Worm (Caenorhabditis elegans) whole organism, L2 larva: ENCODE data around the gene fbxb-111.

ENCODE experiments used
- F13H6.1 ChIP-seq: sonication (generic microtip); optimal IDR thresholded peaks from 2 replicates; lab custom pipeline; 2016; ENCODE audit warnings: missing genetic modification characterization, missing compliant biosample characterization
- lin-39 ChIP-seq: fragments of 150-350 bp; optimal IDR thresholded peaks from 2 replicates; lab custom pipeline; 2014; ENCODE audit warnings: missing biosample characterization, missing genetic modification reagents, missing genetic modification characterization
- nhr-11 ChIP-seq: fragments of 150-350 bp; optimal IDR thresholded peaks from 2 replicates; lab custom pipeline; 2014; ENCODE audit warnings: missing biosample characterization, missing genetic modification characterization
- nhr-12 ChIP-seq: fragments of 150-350 bp; optimal IDR thresholded peaks from 2 replicates; lab custom pipeline; 2014; ENCODE audit warnings: missing biosample characterization, missing genetic modification characterization
- nhr-237 ChIP-seq: fragments of 150-350 bp; optimal IDR thresholded peaks from 2 replicates; lab custom pipeline; 2014; ENCODE audit warnings: missing biosample characterization, missing genetic modification characterization
- sem-4 ChIP-seq: fragments of 150-350 bp; optimal IDR thresholded peaks from 2 replicates; lab custom pipeline; 2014; ENCODE audit warnings: missing biosample characterization, missing genetic modification reagents, missing genetic modification characterization
- skn-1 ChIP-seq: sonication (generic microtip); optimal IDR thresholded peaks from 2 replicates; lab custom pipeline; 2017; ENCODE audit warnings: missing biosample characterization, missing genetic modification characterization
- sma-9 ChIP-seq, 2 experiments: fragments of 150-350 bp in 1 of 2; sonication (generic microtip) in 1 of 2; optimal IDR thresholded peaks; 2 replicates each; lab custom pipeline; 2014 to 2016; ENCODE audit warnings: missing genetic modification characterization in 2 of 2, mild to moderate bottlenecking in 1 of 2, missing biosample characterization in 1 of 2, missing compliant biosample characterization in 1 of 2, missing genetic modification reagents in 1 of 2, moderate library complexity in 1 of 2
- snpc-4 ChIP-seq: fragments of 150-350 bp; optimal IDR thresholded peaks from 2 replicates; lab custom pipeline; 2014; ENCODE audit warnings: missing biosample characterization, missing genetic modification characterization

DNA sequence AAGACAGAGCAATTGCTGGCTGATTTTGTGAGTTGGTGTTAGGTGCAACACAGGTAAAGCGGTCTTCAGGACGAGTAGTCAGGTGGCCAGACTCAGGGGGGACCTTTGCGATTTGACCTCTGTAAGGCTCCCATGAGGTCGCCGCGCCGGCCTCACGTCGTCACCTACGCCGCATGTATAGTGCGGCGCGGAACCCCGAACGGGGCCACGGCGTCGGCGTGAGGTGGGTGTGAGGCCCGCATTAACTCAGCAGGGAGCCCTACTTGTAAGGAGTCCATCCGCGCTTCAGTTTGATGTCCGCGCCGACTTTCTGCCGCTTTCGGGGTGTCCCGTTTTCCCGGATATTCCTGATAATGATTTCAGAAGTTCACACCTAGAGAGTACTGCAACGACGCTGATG is 20.2 kb downstream of the fbxb-111 start:
- no peak for TF ChIP-seq skn-1 (tag; lab: Kevin White, UChicago)
- no peak for TF ChIP-seq F13H6.1 (tag; lab: Kevin White, UChicago)
- no peak for TF ChIP-seq nhr-237 (tag; lab: Kevin White, UChicago)
- no peak for TF ChIP-seq nhr-12 (tag; lab: Kevin White, UChicago)
- TF ChIP-seq nhr-11 (tag; lab: Kevin White, UChicago) = no peak
- no peak for TF ChIP-seq lin-39 (tag; lab: Kevin White, UChicago)
- TF ChIP-seq sma-9 (GFP tag; optimal IDR thresholded peaks at IDR 0.05; lab: Kevin White, UChicago) = no peak
- TF ChIP-seq sma-9 (tag; optimal IDR thresholded peaks at IDR 0.05; lab: Kevin White, UChicago) = no peak
- no peak for TF ChIP-seq snpc-4 (tag; lab: Kevin White, UChicago)
- TF ChIP-seq sem-4 (tag; lab: Kevin White, UChicago) = no peak
